Fruit fly (Drosophila melanogaster): ENCODE data around the gene pr.

DNA sequence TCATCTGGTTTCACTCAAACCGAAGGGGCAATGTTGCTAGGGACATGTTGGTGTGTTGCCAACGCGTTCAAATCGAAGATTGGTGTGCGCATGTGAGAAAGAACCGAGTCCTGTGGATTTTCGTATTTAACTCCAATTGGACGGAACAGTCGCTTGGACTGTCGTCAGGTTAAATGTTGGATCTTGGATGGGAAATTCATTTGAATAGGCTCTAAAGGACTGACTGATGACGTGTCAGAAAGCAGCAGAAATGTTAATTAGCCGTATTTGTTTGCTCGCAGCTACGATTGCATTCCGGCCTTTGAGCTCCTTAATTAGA lies 45.9 kb upstream of the pr start:
- no peak for TF ChIP-seq psq (optimal IDR thresholded peaks at IDR 0.05)
- TF ChIP-seq Dll (optimal IDR thresholded peaks at IDR 0.05): no peak
- no peak for TF ChIP-seq CG8478 (optimal IDR thresholded peaks at IDR 0.05)
- TF ChIP-seq pan (optimal IDR thresholded peaks at IDR 0.05): no peak

Measured in whole organism.